Fruit fly (Drosophila melanogaster) whole organism, embryonic: Measurements from ENCODE around the gene Reepl1.

Experiments
- CG14014 ChIP-seq: fragments of 200-800 bp; sonication (Bioruptor generic); IDR thresholded peaks from 2 replicates; pipeline ENCODE4 v1.3.6; 2022; ENCODE audit warnings: missing biosample characterization, missing genetic modification characterization
- CG15514 ChIP-seq: fragments of 200-800 bp; sonication (Bioruptor generic); optimal IDR thresholded peaks from 3 replicates; lab custom pipeline; 2017; ENCODE audit warnings: missing biosample characterization, missing genetic modification characterization, mild to moderate bottlenecking, moderate library complexity, missing genetic modification reagents
- CG3407 ChIP-seq: fragments of 200-800 bp; sonication (Bioruptor generic); optimal IDR thresholded peaks from 2 replicates; lab custom pipeline; 2018; ENCODE audit warnings: missing biosample characterization, mild to moderate bottlenecking, missing genetic modification characterization
- CG4730 ChIP-seq: fragments of 200-800 bp; sonication (Bioruptor generic); IDR thresholded peaks from 2 replicates; pipeline ENCODE4 v1.3.6; 2022; ENCODE audit warnings: missing biosample characterization, missing genetic modification characterization
- D19A ChIP-seq: fragments of 200-800 bp; optimal IDR thresholded peaks from 3 replicates; lab custom pipeline; 2019; ENCODE audit warnings: missing biosample characterization, mild to moderate bottlenecking, missing genetic modification characterization, moderate library complexity
- H2.0 ChIP-seq: fragments of 200-800 bp; sonication (Bioruptor generic); IDR thresholded peaks from 2 replicates; pipeline ENCODE4 v1.3.6; 2022; ENCODE audit warnings: missing biosample characterization, missing genetic modification characterization
- Myb ChIP-seq: fragments of 200-800 bp; sonication (Bioruptor generic); optimal IDR thresholded peaks from 2 replicates; lab custom pipeline; 2016; ENCODE audit warnings: missing biosample characterization, missing genetic modification characterization
- ato ChIP-seq: fragments of 200-800 bp; sonication (Bioruptor generic); IDR thresholded peaks from 2 replicates; pipeline ENCODE4 v1.3.6; 2022; ENCODE audit warnings: missing biosample characterization, missing genetic modification characterization; ENCODE audit not compliant: partially characterized antibody
- dati ChIP-seq: fragments of 200-800 bp; sonication (Bioruptor generic); IDR thresholded peaks from 2 replicates; pipeline ENCODE4 v1.3.6; 2022; ENCODE audit warnings: missing biosample characterization, missing genetic modification characterization
- jumu ChIP-seq: fragments of 200-800 bp; sonication (Bioruptor generic); optimal IDR thresholded peaks from 3 replicates; lab custom pipeline; 2016; ENCODE audit warnings: missing biosample characterization, missing genetic modification characterization
- kah ChIP-seq: fragments of 200-800 bp; sonication (Bioruptor generic); optimal IDR thresholded peaks from 2 replicates; lab custom pipeline; 2018; ENCODE audit warnings: missing biosample characterization, mild to moderate bottlenecking, missing genetic modification characterization
- maf-S ChIP-seq: fragments of 200-800 bp; sonication (Bioruptor generic); optimal IDR thresholded peaks from 2 replicates; lab custom pipeline; 2016; ENCODE audit warnings: missing biosample characterization, missing genetic modification characterization
- tio ChIP-seq: fragments of 200-800 bp; sonication (Bioruptor generic); optimal IDR thresholded peaks from 2 replicates; lab custom pipeline; 2017; ENCODE audit warnings: missing biosample characterization, missing genetic modification characterization, inconsistent platforms

- TF ChIP-seq CG14014 (GFP tag; lab: Robert Waterston, UW) (no peak), CG4730 (no peak), dati (GFP tag; lab: Robert Waterston, UW) (no peak), maf-S (no peak), CG3407 (GFP tag; lab: Kevin White, UChicago) (no peak), ato (GFP tag; lab: Robert Waterston, UW) (no peak), CG15514 (no peak), Myb (GFP tag; lab: Kevin White, UChicago) (no peak), tio (GFP tag; lab: Kevin White, UChicago) (no peak), jumu (GFP tag; lab: Kevin White, UChicago) (no peak), H2.0 (GFP tag; lab: Robert Waterston, UW) (no peak), D19A (tag; lab: Kevin White, UChicago) (no peak), kah (GFP tag; lab: Kevin White, UChicago) (no peak)
Observed at dm6 chrX:11601408-11601807, 28.9 kb downstream of the Reepl1 start.
